Worm (Caenorhabditis elegans): ENCODE data around the gene C43C3.4.

Gene C43C3.4

DNA sequence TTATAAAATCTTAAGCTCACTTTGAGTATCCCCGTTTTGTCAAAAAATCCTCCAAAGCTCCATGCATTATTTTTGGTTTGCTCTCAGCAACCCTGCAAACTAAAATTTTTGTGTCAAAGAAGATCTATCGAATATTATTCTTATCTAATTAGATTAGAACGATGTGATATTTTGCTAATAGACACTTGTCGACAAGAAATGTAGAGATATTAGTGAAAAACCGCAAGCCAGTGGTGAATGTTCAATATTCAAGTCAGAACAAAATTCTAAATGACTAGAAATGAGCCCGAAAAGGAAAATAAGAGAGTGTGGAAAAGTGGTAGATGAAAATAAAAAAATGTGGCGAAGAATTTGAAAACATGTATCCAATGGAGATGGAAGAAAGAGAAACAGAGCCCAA, at the start of gene C43C3.4:
Gene C43C3.4 (minus strand): TSS at position 101 of the 400 bp plus-strand sequence.
- TF ChIP-seq ama-1 (optimal IDR thresholded peaks at IDR 0.05) = no peak
- TF ChIP-seq blmp-1 (tag; optimal IDR thresholded peaks at IDR 0.05; ENCODE audit: insufficient read depth) = no peak
- TF ChIP-seq lin-11 (tag; optimal IDR thresholded peaks at IDR 0.05) = no peak
- TF ChIP-seq nhr-237 (tag; optimal IDR thresholded peaks at IDR 0.05) = no peak
- TF ChIP-seq nhr-11 (tag; optimal IDR thresholded peaks at IDR 0.05) = no peak
- TF ChIP-seq nhr-21 (tag; optimal IDR thresholded peaks at IDR 0.05) = no peak
- no peak for TF ChIP-seq nhr-6 (tag; optimal IDR thresholded peaks at IDR 0.05)
- TF ChIP-seq F13H6.1 (tag; optimal IDR thresholded peaks at IDR 0.05) = no peak
- no peak for TF ChIP-seq nhr-129 (tag; optimal IDR thresholded peaks at IDR 0.05)
- TF ChIP-seq egl-27 (tag; optimal IDR thresholded peaks at IDR 0.05) = no peak
- TF ChIP-seq ztf-11 (tag; optimal IDR thresholded peaks at IDR 0.05) = no peak
- TF ChIP-seq alr-1 (tag; optimal IDR thresholded peaks at IDR 0.05) = no peak
- no peak for TF ChIP-seq zag-1 (tag; optimal IDR thresholded peaks at IDR 0.05)
- TF ChIP-seq ZK546.5 (tag; optimal IDR thresholded peaks at IDR 0.05) = no peak
- no peak for TF ChIP-seq ceh-82 (tag; optimal IDR thresholded peaks at IDR 0.05)
- TF ChIP-seq elt-3 (tag; optimal IDR thresholded peaks at IDR 0.05) = no peak
- no peak for TF ChIP-seq mbf-1 (tag; optimal IDR thresholded peaks at IDR 0.05)
- TF ChIP-seq lin-39 (tag; optimal IDR thresholded peaks at IDR 0.05) = no peak

DNA sequence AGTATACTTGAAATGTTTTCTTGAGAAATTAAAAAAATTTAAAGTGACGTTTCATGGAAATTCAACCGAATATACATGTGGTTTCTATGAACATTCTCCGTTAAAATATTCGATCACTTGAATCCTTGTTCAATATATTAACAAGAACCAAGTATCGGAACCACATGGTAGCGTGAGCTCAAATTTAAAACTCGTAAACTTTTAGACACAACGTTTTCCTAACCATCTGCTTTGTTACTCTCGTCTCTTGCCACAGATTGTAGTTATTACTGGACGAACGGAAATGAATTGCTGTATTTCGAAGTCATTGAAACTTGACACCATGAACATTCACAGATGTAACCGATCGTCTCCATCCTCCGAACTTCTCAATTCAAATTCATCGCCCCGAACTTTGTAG, 44.4 kb upstream of the C43C3.4 start:
- TF ChIP-seq nhr-21 (tag; optimal IDR thresholded peaks at IDR 0.05) (no peak), unc-39 (tag; optimal IDR thresholded peaks at IDR 0.05) (no peak), nhr-10 (tag; optimal IDR thresholded peaks at IDR 0.05) (no peak), nhr-25 (tag; optimal IDR thresholded peaks at IDR 0.05) (no peak), F13H6.1 (tag; optimal IDR thresholded peaks at IDR 0.05) (no peak), nhr-129 (tag; optimal IDR thresholded peaks at IDR 0.05) (no peak), aly-2 (tag; optimal IDR thresholded peaks at IDR 0.05) (no peak), nhr-12 (tag; optimal IDR thresholded peaks at IDR 0.05) (no peak), Y55F3AM.14 (GFP tag; optimal IDR thresholded peaks at IDR 0.05) (no peak), lin-13 (GFP tag; optimal IDR thresholded peaks at IDR 0.05) (no peak), unc-62 (GFP tag; optimal IDR thresholded peaks at IDR 0.05) (no peak), lsy-2 (tag; optimal IDR thresholded peaks at IDR 0.05) (no peak), nhr-237 (tag; optimal IDR thresholded peaks at IDR 0.05) (no peak), lin-11 (tag; optimal IDR thresholded peaks at IDR 0.05) (no peak), ceh-16 (tag; optimal IDR thresholded peaks at IDR 0.05) (no peak), mdl-1 (tag; optimal IDR thresholded peaks at IDR 0.05) (no peak)

DNA sequence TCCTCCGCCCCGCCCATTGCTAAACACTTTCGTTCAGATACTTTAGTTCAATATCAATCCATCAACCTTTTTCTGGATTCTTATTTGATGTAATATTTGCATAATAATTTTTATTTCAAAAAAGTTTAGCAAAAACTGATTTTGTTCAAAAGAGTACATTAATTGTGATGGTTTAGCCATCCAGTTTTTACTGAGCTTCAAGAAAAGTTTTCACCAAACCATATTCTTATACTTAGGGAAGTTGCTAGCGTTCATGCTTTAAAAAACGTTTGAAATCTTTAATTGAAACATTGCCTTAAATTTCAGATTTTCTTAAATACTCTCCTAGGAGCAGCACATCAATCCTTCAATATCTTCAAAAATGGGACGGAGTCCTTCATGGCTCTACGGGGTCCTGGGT, 42.6 kb upstream of the C43C3.4 start, which contains the start of gene him-4:
Gene him-4 (plus strand): TSS at position 301 of the 400 bp plus-strand sequence.
- TF ChIP-seq mbf-1 (tag; optimal IDR thresholded peaks at IDR 0.05) (no peak), skn-1 (tag; optimal IDR thresholded peaks at IDR 0.05) (no peak), ztf-11 (tag; optimal IDR thresholded peaks at IDR 0.05) (no peak), sma-3 (GFP tag; optimal IDR thresholded peaks at IDR 0.05) (no peak), unc-55 (GFP tag; optimal IDR thresholded peaks at IDR 0.05) (no peak), lin-13 (GFP tag; optimal IDR thresholded peaks at IDR 0.05) (no peak), C34F6.9 (tag; optimal IDR thresholded peaks at IDR 0.05) (no peak), ceh-16 (tag; optimal IDR thresholded peaks at IDR 0.05) (no peak), ztf-1 (GFP tag; conservative IDR thresholded peaks at IDR 0.05) (no peak), nhr-10 (tag; optimal IDR thresholded peaks at IDR 0.05) (no peak), ceh-82 (tag; optimal IDR thresholded peaks at IDR 0.05) (no peak), snpc-4 (tag; optimal IDR thresholded peaks at IDR 0.05) (no peak)

DNA sequence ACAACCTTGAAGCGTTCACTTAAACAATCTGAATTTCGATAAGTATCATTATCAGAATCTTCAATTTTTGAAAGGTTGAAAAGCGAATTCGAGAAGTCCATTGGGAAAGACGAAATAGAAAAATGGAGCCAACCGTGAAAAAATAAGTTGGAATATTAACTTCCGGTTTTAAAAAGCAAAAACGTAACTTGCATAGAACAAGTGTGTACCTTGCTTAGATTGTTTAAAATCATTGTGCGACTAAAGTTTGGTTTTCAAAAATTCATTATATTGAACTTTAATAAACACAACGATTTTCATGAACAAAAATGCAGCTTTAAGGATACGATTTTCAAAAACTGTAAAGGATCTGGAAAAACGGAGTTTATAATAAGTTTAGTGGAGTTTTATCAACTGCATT, 38.9 kb upstream of the C43C3.4 start, which contains the start of gene F15G9.2:
Gene F15G9.2 (minus strand): TSS at position 101 of the 400 bp plus-strand sequence.
- TF ChIP-seq gmeb-1 (tag; optimal IDR thresholded peaks at IDR 0.05) = no peak
- TF ChIP-seq lin-39 (tag; optimal IDR thresholded peaks at IDR 0.05) = no peak
- TF ChIP-seq unc-62 (GFP tag; optimal IDR thresholded peaks at IDR 0.05) = no peak
- TF ChIP-seq lin-11 (tag; optimal IDR thresholded peaks at IDR 0.05) = no peak
- TF ChIP-seq R02D3.7 (tag; optimal IDR thresholded peaks at IDR 0.05) = no peak
- no peak for TF ChIP-seq snpc-4 (tag; optimal IDR thresholded peaks at IDR 0.05)
- no peak for TF ChIP-seq sma-3 (GFP tag; optimal IDR thresholded peaks at IDR 0.05)
- TF ChIP-seq nhr-6 (tag; optimal IDR thresholded peaks at IDR 0.05) = no peak
- no peak for TF ChIP-seq C34F6.9 (tag; optimal IDR thresholded peaks at IDR 0.05)
- TF ChIP-seq unc-39 (tag; optimal IDR thresholded peaks at IDR 0.05) = no peak
- no peak for TF ChIP-seq nhr-23 (tag; optimal IDR thresholded peaks at IDR 0.05)
- no peak for TF ChIP-seq sem-4 (tag; optimal IDR thresholded peaks at IDR 0.05)
- TF ChIP-seq peb-1 (tag; optimal IDR thresholded peaks at IDR 0.05) = no peak
- TF ChIP-seq ztf-4 (tag; optimal IDR thresholded peaks at IDR 0.05) = no peak
- no peak for TF ChIP-seq zag-1 (tag; optimal IDR thresholded peaks at IDR 0.05)
- no peak for TF ChIP-seq ZK546.5 (tag; optimal IDR thresholded peaks at IDR 0.05)
